Fruit fly (Drosophila melanogaster) whole organism, adult: Measurements from ENCODE around the gene CG10137.
A peak's percentile ranks its signal among the peaks of the same experiment; 100 is the strongest.

Source experiments
- CG11617 ChIP-seq: fragments of 200-800 bp; sonication (Bioruptor generic); optimal IDR thresholded peaks from 2 replicates; lab custom pipeline; 2017; ENCODE audit warnings: mild to moderate bottlenecking, missing biosample characterization, missing genetic modification reagents, missing genetic modification characterization
- CG12768 ChIP-seq: fragments of 200-800 bp; sonication (Bioruptor generic); optimal IDR thresholded peaks from 2 replicates; lab custom pipeline; 2017; ENCODE audit warnings: missing biosample characterization, missing genetic modification characterization, mild to moderate bottlenecking, moderate library complexity, missing genetic modification reagents
- CG14711 ChIP-seq: fragments of 200-800 bp; sonication (Bioruptor generic); optimal IDR thresholded peaks from 2 replicates; lab custom pipeline; 2018; ENCODE audit warnings: missing biosample characterization, mild to moderate bottlenecking, missing genetic modification characterization, moderate library complexity
- CG1620 ChIP-seq: fragments of 200-800 bp; sonication (Bioruptor generic); optimal IDR thresholded peaks from 2 replicates; lab custom pipeline; 2016; ENCODE audit warnings: missing biosample characterization, missing genetic modification characterization
- CG33017 ChIP-seq: fragments of 200-800 bp; sonication (Bioruptor generic); optimal IDR thresholded peaks from 2 replicates; lab custom pipeline; 2018; ENCODE audit warnings: missing biosample characterization, mild to moderate bottlenecking, missing genetic modification characterization, moderate library complexity
- CG5204 ChIP-seq: fragments of 200-800 bp; sonication (Bioruptor generic); optimal IDR thresholded peaks from 2 replicates; lab custom pipeline; 2016; ENCODE audit warnings: missing biosample characterization, missing genetic modification characterization
- CG7045 ChIP-seq: fragments of 200-800 bp; sonication (Bioruptor generic); optimal IDR thresholded peaks from 2 replicates; lab custom pipeline; 2017; ENCODE audit warnings: missing biosample characterization, mild to moderate bottlenecking, missing genetic modification characterization
- CG7101 ChIP-seq: fragments of 200-800 bp; sonication (Bioruptor generic); optimal IDR thresholded peaks from 2 replicates; lab custom pipeline; 2018; ENCODE audit warnings: missing biosample characterization, mild to moderate bottlenecking, missing genetic modification characterization, moderate library complexity
- Clk ChIP-seq: fragments of 200-800 bp; sonication (Bioruptor generic); optimal IDR thresholded peaks from 2 replicates; lab custom pipeline; 2017; ENCODE audit warnings: missing biosample characterization, missing genetic modification characterization
- Crg-1 ChIP-seq: fragments of 200-800 bp; sonication (Bioruptor generic); optimal IDR thresholded peaks from 2 replicates; lab custom pipeline; 2016; ENCODE audit warnings: missing biosample characterization, missing genetic modification characterization
- Hr96 ChIP-seq: fragments of 200-800 bp; sonication (Bioruptor generic); optimal IDR thresholded peaks from 2 replicates; lab custom pipeline; 2016; ENCODE audit warnings: missing biosample characterization, missing genetic modification characterization
- Mnt ChIP-seq: fragments of 200-800 bp; sonication (Bioruptor generic); optimal IDR thresholded peaks from 2 replicates; lab custom pipeline; 2016; ENCODE audit warnings: missing biosample characterization, mild to moderate bottlenecking, missing genetic modification characterization
- bab1 ChIP-seq: fragments of 200-800 bp; sonication (Bioruptor generic); optimal IDR thresholded peaks from 3 replicates; lab custom pipeline; 2019; ENCODE audit warnings: missing biosample characterization, mild to moderate bottlenecking, missing genetic modification characterization, moderate library complexity
- cic ChIP-seq: fragments of 200-800 bp; sonication (Bioruptor generic); optimal IDR thresholded peaks from 2 replicates; lab custom pipeline; 2017; ENCODE audit warnings: missing biosample characterization, mild to moderate bottlenecking, missing genetic modification characterization, moderate library complexity
- cnc ChIP-seq, 2 experiments: fragments of >200 bp; optimal IDR thresholded peaks; 2 replicates each; lab custom pipeline; 2017
- kay ChIP-seq: fragments of 200-800 bp; sonication (Bioruptor generic); peaks from one replicate; lab custom pipeline; 2016; ENCODE audit warnings: missing biosample characterization, missing genetic modification characterization, borderline replicate concordance
- ovo ChIP-seq: fragments of 200-800 bp; sonication (Bioruptor generic); optimal IDR thresholded peaks from 2 replicates; lab custom pipeline; 2016; ENCODE audit warnings: missing biosample characterization, missing genetic modification characterization
- pad ChIP-seq: fragments of 200-800 bp; sonication (Bioruptor generic); optimal IDR thresholded peaks from 3 replicates; lab custom pipeline; 2017; ENCODE audit warnings: missing biosample characterization, missing genetic modification characterization, mild to moderate bottlenecking, moderate library complexity, missing genetic modification reagents
- tj ChIP-seq: fragments of 200-800 bp; sonication (Bioruptor generic); optimal IDR thresholded peaks from 3 replicates; lab custom pipeline; 2017; ENCODE audit warnings: missing biosample characterization, mild to moderate bottlenecking, missing genetic modification characterization, moderate library complexity
- toe ChIP-seq: fragments of 200-800 bp; sonication (Bioruptor generic); optimal IDR thresholded peaks from 2 replicates; lab custom pipeline; 2016; ENCODE audit warnings: missing biosample characterization, missing genetic modification characterization

The CG10137 gene

dm6 chr2L:19542268-19542773 lies 15.8 kb downstream of the CG10137 start:
- TF ChIP-seq CG12768 (GFP tag; lab: Kevin White, UChicago) (no peak), kay (GFP tag; lab: Kevin White, UChicago) (peak; percentile 95), tj (GFP tag; lab: Kevin White, UChicago) (no peak), toe (GFP tag; lab: Kevin White, UChicago) (no peak), cic (GFP tag; lab: Kevin White, UChicago) (no peak), bab1 (GFP tag; lab: Kevin White, UChicago) (peak; percentile 60), CG14711 (tag; lab: Kevin White, UChicago) (no peak), CG7101 (tag; lab: Kevin White, UChicago) (peak; percentile 14), CG1620 (GFP tag; lab: Kevin White, UChicago) (peak; percentile 8), CG5204 (no peak), pad (no peak), CG7045 (GFP tag; lab: Kevin White, UChicago) (no peak), CG11617 (GFP tag; lab: Kevin White, UChicago) (peak; percentile 22), cnc (optimal IDR thresholded peaks at IDR 0.05; lab: Kevin White, UChicago) (peak; percentile 41 to 89), Hr96 (GFP tag; lab: Kevin White, UChicago) (no peak), ovo (GFP tag; lab: Kevin White, UChicago) (no peak), CG33017 (no peak), Crg-1 (no peak), Mnt (peak; percentile 34), Clk (no peak)

- TF ChIP-seq CG1620 (GFP tag; lab: Kevin White, UChicago) (no peak), bab1 (GFP tag; lab: Kevin White, UChicago) (no peak), kay (GFP tag; lab: Kevin White, UChicago) (peak; percentile 48), toe (GFP tag; lab: Kevin White, UChicago) (no peak), Clk (no peak), CG5204 (no peak), CG33017 (peak; percentile 21), pad (no peak), Hr96 (GFP tag; lab: Kevin White, UChicago) (no peak), ovo (GFP tag; lab: Kevin White, UChicago) (no peak), tj (GFP tag; lab: Kevin White, UChicago) (no peak), Mnt (no peak), Crg-1 (no peak), CG7045 (GFP tag; lab: Kevin White, UChicago) (no peak)
Measured at dm6 chr2L:19543010-19543564, 16.6 kb downstream of the CG10137 start.

- TF ChIP-seq CG7101 (tag; lab: Kevin White, UChicago): peak; percentile 80
- peak; percentile 72 for TF ChIP-seq tj (GFP tag; lab: Kevin White, UChicago)
- TF ChIP-seq kay (GFP tag; lab: Kevin White, UChicago): peak; percentile 70
- no peak for TF ChIP-seq Clk
- no peak for TF ChIP-seq toe (GFP tag; lab: Kevin White, UChicago)
- TF ChIP-seq CG7045 (GFP tag; lab: Kevin White, UChicago): peak; percentile 71
- peak; percentile 21 for TF ChIP-seq Hr96 (GFP tag; lab: Kevin White, UChicago)
- TF ChIP-seq CG33017: peak; percentile 73
- peak; percentile 67 for TF ChIP-seq CG14711 (tag; lab: Kevin White, UChicago)
- peak; percentile 74 for TF ChIP-seq cic (GFP tag; lab: Kevin White, UChicago)
- TF ChIP-seq bab1 (GFP tag; lab: Kevin White, UChicago): peak; percentile 60
- TF ChIP-seq pad: peak; percentile 34
- TF ChIP-seq cnc (optimal IDR thresholded peaks at IDR 0.05; lab: Kevin White, UChicago): peak; percentile 44 to 86
- TF ChIP-seq Crg-1: no peak
- peak; percentile 56 for TF ChIP-seq CG5204
- TF ChIP-seq ovo (GFP tag; lab: Kevin White, UChicago): no peak
- peak; percentile 62 for TF ChIP-seq Mnt
- peak; percentile 85 for TF ChIP-seq CG11617 (GFP tag; lab: Kevin White, UChicago)
- peak; percentile 77 for TF ChIP-seq CG12768 (GFP tag; lab: Kevin White, UChicago)
- no peak for TF ChIP-seq CG1620 (GFP tag; lab: Kevin White, UChicago)
Measured at dm6 chr2L:19546869-19547710, 20.6 kb downstream of the CG10137 start, which contains the start of gene CG10337. Gene CG10337, minus strand, starts transcription at chr2L:19546959.

dm6 chr2L:19548158-19548557 lies 21.7 kb downstream of the CG10137 start, which contains the start of gene Tep4:
Gene Tep4, plus strand, starts transcription at chr2L:19548507.
- no peak for TF ChIP-seq Clk
- peak; percentile 48 for TF ChIP-seq cic (GFP tag; lab: Kevin White, UChicago)
- no peak for TF ChIP-seq CG7101 (tag; lab: Kevin White, UChicago)
- peak; percentile 15 for TF ChIP-seq ovo (GFP tag; lab: Kevin White, UChicago)
- no peak for TF ChIP-seq CG7045 (GFP tag; lab: Kevin White, UChicago)
- no peak for TF ChIP-seq Crg-1
- TF ChIP-seq kay (GFP tag; lab: Kevin White, UChicago): peak; percentile 98
- no peak for TF ChIP-seq tj (GFP tag; lab: Kevin White, UChicago)
- TF ChIP-seq CG33017: no peak

DNA sequence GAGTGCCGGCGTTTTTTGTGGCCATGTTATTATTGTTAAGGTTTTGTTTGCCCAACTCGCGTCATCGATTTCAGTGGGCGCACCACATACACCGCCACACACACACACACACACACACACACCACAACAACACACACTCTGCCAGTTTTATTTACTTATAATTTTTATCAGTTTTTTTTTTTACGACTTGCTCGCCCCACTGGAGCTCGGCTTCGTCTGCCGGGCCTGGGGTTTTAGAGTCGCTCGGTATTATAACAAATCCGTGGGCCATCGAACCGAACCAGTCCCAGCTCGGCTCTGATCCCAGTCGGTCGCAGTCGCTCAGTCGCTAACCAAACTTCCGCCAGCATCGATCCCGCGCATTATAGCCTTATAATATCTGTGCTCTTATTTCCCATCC lies 22.9 kb downstream of the CG10137 start:
- TF ChIP-seq pad (no peak), cic (GFP tag; lab: Kevin White, UChicago) (peak; percentile 52), CG11617 (GFP tag; lab: Kevin White, UChicago) (no peak), CG33017 (no peak), toe (GFP tag; lab: Kevin White, UChicago) (no peak), CG12768 (GFP tag; lab: Kevin White, UChicago) (peak; percentile 6), CG7045 (GFP tag; lab: Kevin White, UChicago) (no peak), CG5204 (no peak), tj (GFP tag; lab: Kevin White, UChicago) (peak; percentile 12), Crg-1 (no peak), kay (GFP tag; lab: Kevin White, UChicago) (no peak), Mnt (no peak), bab1 (GFP tag; lab: Kevin White, UChicago) (peak; percentile 23), CG7101 (tag; lab: Kevin White, UChicago) (no peak), Clk (no peak), Hr96 (GFP tag; lab: Kevin White, UChicago) (peak; percentile 5), CG1620 (GFP tag; lab: Kevin White, UChicago) (no peak), CG14711 (tag; lab: Kevin White, UChicago) (no peak), ovo (GFP tag; lab: Kevin White, UChicago) (no peak), cnc (optimal IDR thresholded peaks at IDR 0.05; lab: Kevin White, UChicago) (no peak)
